Worm (Caenorhabditis elegans) whole organism, L1 larva: Measurements from ENCODE around the gene Y51B9A.8.

Experiments used
- egl-27 ChIP-seq, 2 experiments: fragments of 150-350 bp in 1 of 2; sonication (generic microtip); optimal IDR thresholded peaks; 3 replicates each; lab custom pipeline; 2017 to 2018; ENCODE audit warnings: missing biosample characterization in 2 of 2, missing genetic modification characterization in 2 of 2, missing genetic modification reagents in 2 of 2
- fos-1 ChIP-seq: fragments of 150-350 bp; optimal IDR thresholded peaks from 2 replicates; lab custom pipeline; 2014; ENCODE audit warnings: missing biosample characterization, missing genetic modification characterization
- jun-1 ChIP-seq: fragments of 150-350 bp; optimal IDR thresholded peaks from 2 replicates; lab custom pipeline; 2014; ENCODE audit warnings: missing biosample characterization, missing genetic modification reagents, missing genetic modification characterization
- lin-14 ChIP-seq: fragments of 200-800 bp; sonication (Bioruptor generic); optimal IDR thresholded peaks from 2 replicates; lab custom pipeline; 2018; ENCODE audit warnings: mild to moderate bottlenecking, missing genetic modification characterization, moderate library complexity, missing compliant biosample characterization
- lin-39 ChIP-seq: fragments of 150-350 bp; optimal IDR thresholded peaks from 2 replicates; lab custom pipeline; 2014; ENCODE audit warnings: missing biosample characterization, missing genetic modification reagents, missing genetic modification characterization
- lsy-2 ChIP-seq, 2 experiments: fragments of 150-350 bp; optimal IDR thresholded peaks; 2 replicates each; lab custom pipeline; 2014; ENCODE audit warnings: missing biosample characterization in 2 of 2, missing genetic modification characterization in 2 of 2
- mep-1 ChIP-seq: fragments of 150-350 bp; optimal IDR thresholded peaks from 2 replicates; lab custom pipeline; 2014; ENCODE audit warnings: missing biosample characterization, missing genetic modification characterization
- nhr-12 ChIP-seq: sonication (generic microtip); optimal IDR thresholded peaks from 2 replicates; lab custom pipeline; 2017; ENCODE audit warnings: missing biosample characterization, missing genetic modification characterization
- snpc-4 ChIP-seq: fragments of 150-350 bp; optimal IDR thresholded peaks from 2 replicates; lab custom pipeline; 2014; ENCODE audit warnings: missing biosample characterization, missing genetic modification characterization
- unc-62 ChIP-seq: fragments of 150-350 bp; optimal IDR thresholded peaks from 2 replicates; lab custom pipeline; 2014; ENCODE audit warnings: missing biosample characterization, missing genetic modification reagents, missing genetic modification characterization
- zip-4 ChIP-seq: fragments of 200-800 bp; sonication (Bioruptor generic); optimal IDR thresholded peaks from 2 replicates; lab custom pipeline; 2018; ENCODE audit warnings: mild to moderate bottlenecking, missing genetic modification characterization, moderate library complexity, missing compliant biosample characterization
- ztf-11 ChIP-seq, 2 experiments: sonication (generic microtip); optimal IDR thresholded peaks; 2 replicates each; lab custom pipeline; 2016 to 2017; ENCODE audit warnings: missing genetic modification characterization in 2 of 2, missing biosample characterization in 1 of 2, missing compliant biosample characterization in 1 of 2
- ztf-4 ChIP-seq: fragments of 150-350 bp; optimal IDR thresholded peaks from 2 replicates; lab custom pipeline; 2014; ENCODE audit warnings: missing biosample characterization, missing genetic modification characterization

DNA sequence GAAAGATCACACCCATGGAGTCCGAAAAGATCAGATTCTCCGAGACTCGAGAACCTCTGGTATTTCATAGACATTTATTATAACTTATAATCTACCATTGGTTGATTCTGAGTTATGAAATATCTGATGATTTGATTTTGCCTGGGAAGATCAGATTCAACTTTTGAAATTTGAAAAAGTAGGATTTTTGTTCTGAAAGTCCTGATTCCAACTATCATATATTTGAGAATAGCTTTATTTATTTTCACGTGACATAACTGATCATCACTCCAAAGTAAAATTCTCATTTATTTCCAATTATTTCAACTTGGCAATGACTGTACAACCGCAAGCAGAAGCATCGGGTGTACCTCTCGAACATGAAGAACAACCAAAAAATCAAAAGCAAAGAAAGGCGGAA, 1.1 kb downstream of the Y51B9A.8 start, which contains the start of gene Y51B9A.7:
- TF ChIP-seq ztf-4 (tag; lab: Kevin White, UChicago) (no peak), lsy-2 (tag; optimal IDR thresholded peaks at IDR 0.05; lab: Kevin White, UChicago) (no peak), zip-4 (GFP tag; lab: Kevin White, UChicago) (no peak), mep-1 (tag; lab: Kevin White, UChicago) (no peak), lin-14 (GFP tag; lab: Kevin White, UChicago) (no peak), fos-1 (tag; lab: Kevin White, UChicago) (no peak), ztf-11 (tag; optimal IDR thresholded peaks at IDR 0.05; lab: Kevin White, UChicago) (no peak), lin-39 (tag; lab: Kevin White, UChicago) (no peak), snpc-4 (no peak), egl-27 (tag; optimal IDR thresholded peaks at IDR 0.05; lab: Kevin White, UChicago) (no peak), unc-62 (GFP tag; lab: Kevin White, UChicago) (no peak), jun-1 (no peak), nhr-12 (no peak)
